Worm (Caenorhabditis elegans) whole organism, early embryonic: ENCODE measurements around the gene tag-124.

Source experiments
- F13C5.2 ChIP-seq: sonication (generic microtip); optimal IDR thresholded peaks from 2 replicates; lab custom pipeline; 2017; ENCODE audit warnings: mild to moderate bottlenecking, missing genetic modification characterization, inconsistent platforms, missing compliant biosample characterization
- aly-1 ChIP-seq: sonication (generic microtip); optimal IDR thresholded peaks from 2 replicates; lab custom pipeline; 2016; ENCODE audit warnings: missing genetic modification characterization, missing compliant biosample characterization
- ama-1 ChIP-seq: fragments of 150-350 bp; optimal IDR thresholded peaks from 2 replicates; lab custom pipeline; 2014
- ceh-13 ChIP-seq: fragments of 200-800 bp; sonication (Bioruptor generic); optimal IDR thresholded peaks from 2 replicates; lab custom pipeline; 2018; ENCODE audit warnings: mild to moderate bottlenecking, missing genetic modification characterization, missing compliant biosample characterization
- sea-1 ChIP-seq: fragments of 200-800 bp; sonication (Bioruptor generic); conservative IDR thresholded peaks from 2 replicates; pipeline ENCODE4 v1.3.6; 2022; ENCODE audit warnings: missing genetic modification characterization, missing compliant biosample characterization
- tra-4 ChIP-seq: sonication (generic microtip); optimal IDR thresholded peaks from 2 replicates; lab custom pipeline; 2017; ENCODE audit warnings: missing genetic modification characterization, missing compliant biosample characterization

- TF ChIP-seq ama-1 (lab: Kevin White, UChicago): no peak
- TF ChIP-seq ceh-13: no peak
- TF ChIP-seq aly-1 (tag; lab: Kevin White, UChicago): no peak
- no peak for TF ChIP-seq tra-4 (tag; lab: Kevin White, UChicago)
- TF ChIP-seq F13C5.2: no peak
- no peak for TF ChIP-seq sea-1 (GFP tag; lab: Robert Waterston, UW)
Measured at ce11 chrII:9601679-9602078, 10.6 kb downstream of the tag-124 start.
